Worm (Caenorhabditis elegans) whole organism, young adult: ENCODE results near the gene srh-136.
"Not testable (repeated sequence)": the region's sequence is repeated elsewhere in the genome, so short reads cannot be mapped to it uniquely, and the experiment has no call there.

Experiments
- fkh-3 ChIP-seq: sonication (generic microtip); optimal IDR thresholded peaks from 2 replicates; lab custom pipeline; 2016; ENCODE audit warnings: mild to moderate bottlenecking, missing genetic modification characterization, missing compliant biosample characterization
- lsl-1 ChIP-seq: fragments of 200-800 bp; sonication (Bioruptor generic); optimal IDR thresholded peaks from 2 replicates; lab custom pipeline; 2018; ENCODE audit warnings: mild to moderate bottlenecking, missing genetic modification characterization, moderate library complexity, missing compliant biosample characterization
- madf-8 ChIP-seq: fragments of 200-800 bp; sonication (Bioruptor generic); conservative IDR thresholded peaks from 2 replicates; pipeline ENCODE4 v1.3.6; 2022; ENCODE audit warnings: missing genetic modification reagents, missing genetic modification characterization, missing compliant biosample characterization
- somi-1 ChIP-seq: fragments of 200-800 bp; sonication (Bioruptor generic); optimal IDR thresholded peaks from 2 replicates; lab custom pipeline; 2018; ENCODE audit warnings: mild to moderate bottlenecking, missing genetic modification characterization, missing compliant biosample characterization
- ztf-18 ChIP-seq: sonication (generic microtip); optimal IDR thresholded peaks from 2 replicates; lab custom pipeline; 2016; ENCODE audit warnings: missing genotype, mild to moderate bottlenecking, missing genetic modification characterization, missing compliant biosample characterization

- not testable (repeated sequence) for TF ChIP-seq madf-8 (GFP tag; lab: Robert Waterston, UW); fkh-3 (tag; lab: Kevin White, UChicago); somi-1 (GFP tag; lab: Kevin White, UChicago); lsl-1 (GFP tag; lab: Kevin White, UChicago); ztf-18 (tag; lab: Kevin White, UChicago)
These were observed 22.7 kb downstream of the srh-136 start for ce11 chrV:16474686-16475085.
